Fruit fly (Drosophila melanogaster) whole organism, embryonic: ENCODE results near the gene CG7342.

Source experiments
- Aef1 ChIP-seq: fragments of 200-800 bp; sonication (Bioruptor generic); IDR thresholded peaks from 3 replicates; pipeline ENCODE4 v1.3.6; 2022; ENCODE audit warnings: missing biosample characterization, missing genetic modification characterization
- Awh ChIP-seq: fragments of 200-800 bp; sonication (Bioruptor generic); IDR thresholded peaks from 2 replicates; pipeline ENCODE4, ENCODE4 v1.3.6; 2022; ENCODE audit warnings: missing biosample characterization, missing genetic modification characterization
- B-H1 ChIP-seq: fragments of 200-800 bp; sonication (Bioruptor generic); IDR thresholded peaks from 3 replicates; pipeline ENCODE4 v1.3.6; 2022; ENCODE audit warnings: missing biosample characterization, missing genetic modification characterization
- CG11085 ChIP-seq: fragments of 200-800 bp; sonication (Bioruptor generic); IDR thresholded peaks from 2 replicates; pipeline ENCODE4 v1.3.6; 2022; ENCODE audit warnings: missing biosample characterization, missing genetic modification characterization
- CG12071 ChIP-seq: fragments of 200-800 bp; sonication (Bioruptor generic); optimal IDR thresholded peaks from 3 replicates; lab custom pipeline; 2018; ENCODE audit warnings: missing biosample characterization, mild to moderate bottlenecking, missing genetic modification characterization
- CG12391 ChIP-seq: fragments of 200-800 bp; sonication (Bioruptor generic); optimal IDR thresholded peaks from 3 replicates; lab custom pipeline; 2018; ENCODE audit warnings: missing biosample characterization, mild to moderate bottlenecking, missing genetic modification characterization, moderate library complexity
- CG12744 ChIP-seq: fragments of 200-800 bp; sonication (Bioruptor generic); optimal IDR thresholded peaks from 2 replicates; lab custom pipeline; 2016; ENCODE audit warnings: missing biosample characterization, missing genetic modification characterization
- CG13424 ChIP-seq: fragments of 200-800 bp; sonication (Bioruptor generic); optimal IDR thresholded peaks from 2 replicates; lab custom pipeline; 2019; ENCODE audit warnings: missing biosample characterization, mild to moderate bottlenecking, missing genetic modification characterization, moderate library complexity
- CG13624 ChIP-seq: fragments of 200-800 bp; sonication (Bioruptor generic); optimal IDR thresholded peaks from 2 replicates; lab custom pipeline; 2016; ENCODE audit warnings: missing biosample characterization, missing genetic modification characterization
- CG13775 ChIP-seq: fragments of 200-800 bp; sonication (Bioruptor generic); optimal IDR thresholded peaks from 3 replicates; lab custom pipeline; 2017; ENCODE audit warnings: missing biosample characterization, mild to moderate bottlenecking, missing genetic modification characterization
- CG15011 ChIP-seq: fragments of 200-800 bp; sonication (Bioruptor generic); optimal IDR thresholded peaks from 3 replicates; lab custom pipeline; 2018; ENCODE audit warnings: missing biosample characterization, mild to moderate bottlenecking, missing genetic modification characterization
- CG17829 ChIP-seq: fragments of 200-800 bp; optimal IDR thresholded peaks from 2 replicates; lab custom pipeline; 2019; ENCODE audit warnings: missing biosample characterization, mild to moderate bottlenecking, missing genetic modification characterization, moderate library complexity
- CG1832 ChIP-seq: fragments of 200-800 bp; sonication (Bioruptor generic); optimal IDR thresholded peaks from 2 replicates; lab custom pipeline; 2017; ENCODE audit warnings: missing biosample characterization, mild to moderate bottlenecking, missing genetic modification characterization, inconsistent platforms
- CG18764 ChIP-seq: fragments of 200-800 bp; sonication (Bioruptor generic); optimal IDR thresholded peaks from 3 replicates; lab custom pipeline; 2016; ENCODE audit warnings: missing biosample characterization, missing genetic modification characterization
- CG2678 ChIP-seq: fragments of 200-800 bp; sonication (Bioruptor generic); optimal IDR thresholded peaks from 3 replicates; lab custom pipeline; 2019; ENCODE audit warnings: missing biosample characterization, mild to moderate bottlenecking, missing genetic modification characterization, moderate library complexity
- CG2712 ChIP-seq: fragments of 200-800 bp; optimal IDR thresholded peaks from 3 replicates; lab custom pipeline; 2019; ENCODE audit warnings: missing biosample characterization, mild to moderate bottlenecking, missing genetic modification characterization, moderate library complexity
- CG3065 ChIP-seq: fragments of 200-800 bp; sonication (Bioruptor generic); optimal IDR thresholded peaks from 2 replicates; lab custom pipeline; 2016; ENCODE audit warnings: missing biosample characterization, missing genetic modification characterization
- CG32532 ChIP-seq: fragments of 200-800 bp; sonication (Bioruptor generic); IDR thresholded peaks from 2 replicates; pipeline ENCODE4 v1.3.6; 2022; ENCODE audit warnings: missing biosample characterization, missing genetic modification characterization
- CG32772 ChIP-seq: fragments of 200-800 bp; sonication (Bioruptor generic); IDR thresholded peaks from 2 replicates; pipeline ENCODE4 v1.3.6; 2022; ENCODE audit warnings: missing biosample characterization, missing genetic modification characterization
- CG34376 ChIP-seq: fragments of 200-800 bp; sonication (Bioruptor generic); optimal IDR thresholded peaks from 2 replicates; lab custom pipeline; 2018; ENCODE audit warnings: missing biosample characterization, mild to moderate bottlenecking, missing genetic modification characterization
- CG3838 ChIP-seq: fragments of 200-800 bp; sonication (Bioruptor generic); optimal IDR thresholded peaks from 3 replicates; lab custom pipeline; 2016; ENCODE audit warnings: missing biosample characterization, missing genetic modification characterization
- CG4282 ChIP-seq: fragments of 200-800 bp; sonication (Bioruptor generic); optimal IDR thresholded peaks from 2 replicates; lab custom pipeline; 2016; ENCODE audit warnings: missing biosample characterization, missing genetic modification characterization
- CG5245 ChIP-seq: fragments of 200-800 bp; sonication (Bioruptor generic); optimal IDR thresholded peaks from 3 replicates; lab custom pipeline; 2016; ENCODE audit warnings: missing biosample characterization, missing genetic modification characterization
- CG6765 ChIP-seq: fragments of 200-800 bp; sonication (Bioruptor generic); optimal IDR thresholded peaks from 3 replicates; lab custom pipeline; 2017; ENCODE audit warnings: missing biosample characterization, mild to moderate bottlenecking, missing genetic modification characterization
- CG7556 ChIP-seq: fragments of 200-800 bp; sonication (Bioruptor generic); optimal IDR thresholded peaks from 2 replicates; lab custom pipeline; 2017; ENCODE audit warnings: missing biosample characterization, mild to moderate bottlenecking, missing genetic modification characterization
- CoRest ChIP-seq: fragments of 200-800 bp; sonication (Bioruptor generic); optimal IDR thresholded peaks from 3 replicates; lab custom pipeline; 2018; ENCODE audit warnings: missing biosample characterization, mild to moderate bottlenecking, missing genetic modification characterization, moderate library complexity
- Dek ChIP-seq: fragments of 200-800 bp; sonication (Bioruptor generic); optimal IDR thresholded peaks from 3 replicates; lab custom pipeline; 2019; ENCODE audit warnings: missing biosample characterization, mild to moderate bottlenecking, missing genetic modification characterization, moderate library complexity
- Dip3 ChIP-seq: fragments of 200-800 bp; sonication (Bioruptor generic); optimal IDR thresholded peaks from 3 replicates; lab custom pipeline; 2016; ENCODE audit warnings: missing biosample characterization, missing genetic modification characterization
- Dll ChIP-seq: fragments of 200-800 bp; sonication (Bioruptor generic); IDR thresholded peaks from 4 replicates; pipeline ENCODE4 v1.3.6; 2022; ENCODE audit warnings: missing biosample characterization, missing genetic modification characterization; ENCODE audit not compliant: partially characterized antibody
- Dp ChIP-seq: fragments of 200-800 bp; sonication (Bioruptor generic); optimal IDR thresholded peaks from 2 replicates; lab custom pipeline; 2018; ENCODE audit warnings: missing biosample characterization, mild to moderate bottlenecking, missing genetic modification characterization, moderate library complexity
- Fer3 ChIP-seq: fragments of 200-800 bp; sonication (Bioruptor generic); optimal IDR thresholded peaks from 2 replicates; lab custom pipeline; 2018; ENCODE audit warnings: missing biosample characterization, mild to moderate bottlenecking, missing genetic modification characterization, moderate library complexity
- Hr39 ChIP-seq: fragments of >200 bp; optimal IDR thresholded peaks from 2 replicates; lab custom pipeline; 2017
- MBD-R2 ChIP-seq: fragments of 200-800 bp; sonication (Bioruptor generic); IDR thresholded peaks from 2 replicates; pipeline ENCODE4 v1.3.6; 2022; ENCODE audit warnings: missing biosample characterization, missing genetic modification characterization
- Med ChIP-seq: fragments of 200-800 bp; sonication (Bioruptor generic); peaks from one replicate; lab custom pipeline; 2016; ENCODE audit warnings: missing biosample characterization, missing genetic modification characterization, mild to moderate bottlenecking, inconsistent platforms, moderate library complexity
- Rfx ChIP-seq: fragments of 200-800 bp; sonication (Bioruptor generic); IDR thresholded peaks from 2 replicates; pipeline ENCODE4 v1.3.6; 2022; ENCODE audit warnings: missing biosample characterization, missing genetic modification characterization
- Spps ChIP-seq: fragments of 200-800 bp; sonication (Bioruptor generic); optimal IDR thresholded peaks from 2 replicates; lab custom pipeline; 2018; ENCODE audit warnings: missing biosample characterization, mild to moderate bottlenecking, missing genetic modification characterization
- Xbp1 ChIP-seq: fragments of 200-800 bp; sonication (Bioruptor generic); optimal IDR thresholded peaks from 3 replicates; lab custom pipeline; 2016; ENCODE audit warnings: missing biosample characterization, mild to moderate bottlenecking, missing genetic modification characterization
- al ChIP-seq: fragments of 200-800 bp; sonication (Bioruptor generic); IDR thresholded peaks from 2 replicates; pipeline ENCODE4 v1.3.6; 2022; ENCODE audit warnings: missing biosample characterization, missing genetic modification characterization
- az2 ChIP-seq: fragments of 200-800 bp; sonication (Bioruptor generic); optimal IDR thresholded peaks from 3 replicates; lab custom pipeline; 2016; ENCODE audit warnings: missing biosample characterization, missing genetic modification characterization
- da ChIP-seq: fragments of 200-800 bp; sonication (Bioruptor generic); optimal IDR thresholded peaks from 2 replicates; lab custom pipeline; 2016; ENCODE audit warnings: missing biosample characterization, missing genetic modification characterization
- gcm2 ChIP-seq: fragments of 200-800 bp; sonication (Bioruptor generic); optimal IDR thresholded peaks from 2 replicates; lab custom pipeline; 2016; ENCODE audit warnings: missing biosample characterization, missing genetic modification characterization
- gem ChIP-seq: fragments of 200-800 bp; sonication (Bioruptor generic); optimal IDR thresholded peaks from 2 replicates; lab custom pipeline; 2019; ENCODE audit warnings: missing biosample characterization, mild to moderate bottlenecking, missing genetic modification characterization, moderate library complexity
- gro ChIP-seq: fragments of 200-800 bp; sonication (Bioruptor generic); optimal IDR thresholded peaks from 2 replicates; lab custom pipeline; 2016; ENCODE audit warnings: missing biosample characterization, missing genetic modification characterization
- gsb-n ChIP-seq: fragments of 200-800 bp; sonication (Bioruptor generic); optimal IDR thresholded peaks from 3 replicates; lab custom pipeline; 2018; ENCODE audit warnings: missing biosample characterization, mild to moderate bottlenecking, missing genetic modification characterization
- her ChIP-seq: fragments of 200-800 bp; sonication (Bioruptor generic); optimal IDR thresholded peaks from 2 replicates; lab custom pipeline; 2016; ENCODE audit warnings: missing biosample characterization, missing genetic modification characterization
- ind ChIP-seq: fragments of 200-800 bp; sonication (Bioruptor generic); optimal IDR thresholded peaks from 3 replicates; lab custom pipeline; 2016; ENCODE audit warnings: missing biosample characterization, missing genetic modification characterization
- rib ChIP-seq: fragments of 200-800 bp; sonication (Bioruptor generic); IDR thresholded peaks from 2 replicates; pipeline ENCODE4 v1.3.6; 2022; ENCODE audit warnings: missing biosample characterization, missing genetic modification characterization
- row ChIP-seq: fragments of 200-800 bp; sonication (Bioruptor generic); IDR thresholded peaks from 3 replicates; pipeline ENCODE4 v1.3.6; 2022; ENCODE audit warnings: missing biosample characterization, missing genetic modification characterization
- so ChIP-seq: fragments of 200-800 bp; sonication (Bioruptor generic); IDR thresholded peaks from 3 replicates; pipeline ENCODE4 v1.3.6; 2022; ENCODE audit warnings: missing biosample characterization, missing genetic modification characterization
- stc ChIP-seq: fragments of 200-800 bp; sonication (Bioruptor generic); IDR thresholded peaks from 2 replicates; pipeline ENCODE4 v1.3.6; 2022; ENCODE audit warnings: missing biosample characterization, missing genetic modification characterization
- tx ChIP-seq: fragments of 200-800 bp; sonication (Bioruptor generic); optimal IDR thresholded peaks from 2 replicates; lab custom pipeline; 2016; ENCODE audit warnings: missing biosample characterization, missing genetic modification characterization
- zfh1 ChIP-seq: fragments of 200-800 bp; sonication (Bioruptor generic); IDR thresholded peaks from 3 replicates; pipeline ENCODE4 v1.3.6; 2022; ENCODE audit warnings: missing biosample characterization, missing genetic modification characterization

CG7342 gene

dm6 chr3R:19623606-19624005 is 20.4 kb downstream of the CG7342 start (continued):
- peak; percentile 21 for TF ChIP-seq CG7556 (GFP tag; lab: Kevin White, UChicago)
- peak; percentile 40 for TF ChIP-seq tx
- TF ChIP-seq CG5245 (GFP tag; lab: Kevin White, UChicago), result peak; percentile 45
- TF ChIP-seq CG11085 (GFP tag; lab: Robert Waterston, UW), result 0 out of 2 replicates have a peak, but pooled peaks have one; percentile 43
- TF ChIP-seq CG13775 (GFP tag; lab: Kevin White, UChicago), result no peak
- peak; percentile 62 for TF ChIP-seq Aef1 (GFP tag; lab: Robert Waterston, UW)
- TF ChIP-seq CoRest (tag; lab: Kevin White, UChicago), result peak; percentile 46
- TF ChIP-seq CG6765, result no peak
- 0 out of 2 replicates have a peak, but pooled peaks have one; percentile 36 for TF ChIP-seq Awh (GFP tag; lab: Robert Waterston, UW)
- TF ChIP-seq MBD-R2 (GFP tag; lab: Robert Waterston, UW), result no peak; the same call in 1 of the 2 replicates
- TF ChIP-seq CG17829 (tag; lab: Kevin White, UChicago), result peak; percentile 40
- TF ChIP-seq CG13624 (GFP tag; lab: Kevin White, UChicago), result peak; percentile 56
- TF ChIP-seq Spps (tag; lab: Kevin White, UChicago), result no peak
- TF ChIP-seq row (GFP tag; lab: Robert Waterston, UW), result peak; percentile 68
- TF ChIP-seq Dll (GFP tag; lab: Robert Waterston, UW), result no peak
- peak; percentile 55 for TF ChIP-seq Xbp1 (GFP tag; lab: Kevin White, UChicago)
- TF ChIP-seq Rfx, result peak; percentile 79
- TF ChIP-seq CG12744, result peak; percentile 46
- peak; percentile 29 for TF ChIP-seq Dip3 (GFP tag; lab: Kevin White, UChicago)
- TF ChIP-seq da (GFP tag; lab: Kevin White, UChicago), result no peak
- peak; percentile 27 for TF ChIP-seq gro
- TF ChIP-seq CG34376 (GFP tag; lab: Kevin White, UChicago), result no peak
- peak; percentile 75 for TF ChIP-seq gem (tag; lab: Kevin White, UChicago)
- TF ChIP-seq ind, result peak; percentile 69
- TF ChIP-seq az2 (GFP tag; lab: Kevin White, UChicago), result peak; percentile 58
- TF ChIP-seq al (GFP tag; lab: Robert Waterston, UW), result peak; percentile 61
- no peak for TF ChIP-seq CG3838
- TF ChIP-seq CG32772 (GFP tag; lab: Robert Waterston, UW), result 0 out of 2 replicates have a peak, but pooled peaks have one; percentile 31
- peak; percentile 43 for TF ChIP-seq gsb-n
- TF ChIP-seq CG12391 (tag; lab: Kevin White, UChicago), result peak; percentile 50
- peak; percentile 32 for TF ChIP-seq CG15011
- no peak for TF ChIP-seq gcm2 (GFP tag; lab: Kevin White, UChicago)
- peak; percentile 76 for TF ChIP-seq zfh1 (GFP tag; lab: Robert Waterston, UW)
- TF ChIP-seq CG1832 (GFP tag; lab: Kevin White, UChicago), result no peak
- no peak for TF ChIP-seq Hr39 (lab: Kevin White, UChicago)
- TF ChIP-seq CG3065 (GFP tag; lab: Kevin White, UChicago), result no peak
- no peak for TF ChIP-seq CG4282 (GFP tag; lab: Kevin White, UChicago)
- peak; percentile 34 for TF ChIP-seq CG13424
- peak; percentile 26 for TF ChIP-seq her (GFP tag; lab: Kevin White, UChicago)
- peak; percentile 58; the same call in 1 of the 3 replicates for TF ChIP-seq so (GFP tag; lab: Robert Waterston, UW)
- TF ChIP-seq CG2712, result peak; percentile 64
- peak; percentile 77 for TF ChIP-seq CG32532 (GFP tag; lab: Robert Waterston, UW)
- peak; percentile 44 for TF ChIP-seq CG18764 (GFP tag; lab: Kevin White, UChicago)
- no peak for TF ChIP-seq Dp (GFP tag; lab: Kevin White, UChicago)
- peak; percentile 53 for TF ChIP-seq B-H1 (GFP tag; lab: Robert Waterston, UW)
- peak; percentile 66 for TF ChIP-seq CG2678 (tag; lab: Kevin White, UChicago)
- TF ChIP-seq rib, result 0 out of 2 replicates have a peak, but pooled peaks have one; percentile 25
- TF ChIP-seq Dek (tag; lab: Kevin White, UChicago), result peak; percentile 33
- peak; percentile 47 for TF ChIP-seq Fer3
- TF ChIP-seq stc (GFP tag; lab: Robert Waterston, UW), result 0 out of 2 replicates have a peak, but pooled peaks have one; percentile 39
- peak; percentile 96 for TF ChIP-seq Med (GFP tag; lab: Kevin White, UChicago)
- TF ChIP-seq CG12071 (GFP tag; lab: Kevin White, UChicago), result peak; percentile 41
